Worm (Caenorhabditis elegans): ENCODE results near the gene cam-1.

cam-1 gene

ce11 chrII:9316801-9317200, 6.7 kb upstream of the cam-1 start:
- TF ChIP-seq drap-1 (GFP tag; optimal IDR thresholded peaks at IDR 0.05) (no peak), unc-39 (tag; optimal IDR thresholded peaks at IDR 0.05) (peak; percentile 38), cnd-1 (tag; optimal IDR thresholded peaks at IDR 0.05) (peak; percentile 30), nhr-28 (tag; optimal IDR thresholded peaks at IDR 0.05) (no peak), zip-8 (tag; optimal IDR thresholded peaks at IDR 0.05) (peak; percentile 72), hlh-1 (tag; optimal IDR thresholded peaks at IDR 0.05) (no peak), sptf-1 (tag; optimal IDR thresholded peaks at IDR 0.05) (no peak), nhr-237 (tag; optimal IDR thresholded peaks at IDR 0.05) (no peak), nhr-2 (tag; optimal IDR thresholded peaks at IDR 0.05) (peak; percentile 93), lsy-2 (tag; optimal IDR thresholded peaks at IDR 0.05) (no peak), unc-62 (GFP tag; optimal IDR thresholded peaks at IDR 0.05) (no peak), pha-4 (tag; optimal IDR thresholded peaks at IDR 0.05) (peak; percentile 2), ceh-43 (GFP tag; optimal IDR thresholded peaks at IDR 0.05) (no peak), ces-1 (GFP tag; optimal IDR thresholded peaks at IDR 0.05) (no peak), mls-2 (tag; optimal IDR thresholded peaks at IDR 0.05) (no peak), sem-2 (GFP tag; optimal IDR thresholded peaks at IDR 0.05) (no peak), ceh-83 (GFP tag; optimal IDR thresholded peaks at IDR 0.05) (no peak), elt-1 (tag; optimal IDR thresholded peaks at IDR 0.05; ENCODE audit: borderline replicate concordance, insufficient read depth) (no peak), elt-3 (tag; optimal IDR thresholded peaks at IDR 0.05) (no peak), ham-2 (GFP tag; optimal IDR thresholded peaks at IDR 0.05) (no peak), snpc-4 (tag; optimal IDR thresholded peaks at IDR 0.05) (no peak), tbx-8 (GFP tag; optimal IDR thresholded peaks at IDR 0.05) (no peak), bed-3 (GFP tag; optimal IDR thresholded peaks at IDR 0.05) (no peak), blmp-1 (tag; optimal IDR thresholded peaks at IDR 0.05) (no peak), M03D4.4 (tag; optimal IDR thresholded peaks at IDR 0.05) (no peak), nhr-76 (tag; optimal IDR thresholded peaks at IDR 0.05) (no peak), flh-1 (GFP tag; optimal IDR thresholded peaks at IDR 0.05) (no peak), lin-32 (GFP tag; optimal IDR thresholded peaks at IDR 0.05) (no peak), mep-1 (tag; optimal IDR thresholded peaks at IDR 0.05) (no peak), nhr-12 (tag; optimal IDR thresholded peaks at IDR 0.05) (no peak), mab-5 (tag; optimal IDR thresholded peaks at IDR 0.05) (no peak), ztf-11 (tag; optimal IDR thresholded peaks at IDR 0.05) (no peak), unc-120 (tag; optimal IDR thresholded peaks at IDR 0.05; ENCODE audit: poor library complexity, severe bottlenecking) (no peak), ceh-39 (tag; optimal IDR thresholded peaks at IDR 0.05) (no peak), lin-13 (tag; optimal IDR thresholded peaks at IDR 0.05) (no peak)

DNA sequence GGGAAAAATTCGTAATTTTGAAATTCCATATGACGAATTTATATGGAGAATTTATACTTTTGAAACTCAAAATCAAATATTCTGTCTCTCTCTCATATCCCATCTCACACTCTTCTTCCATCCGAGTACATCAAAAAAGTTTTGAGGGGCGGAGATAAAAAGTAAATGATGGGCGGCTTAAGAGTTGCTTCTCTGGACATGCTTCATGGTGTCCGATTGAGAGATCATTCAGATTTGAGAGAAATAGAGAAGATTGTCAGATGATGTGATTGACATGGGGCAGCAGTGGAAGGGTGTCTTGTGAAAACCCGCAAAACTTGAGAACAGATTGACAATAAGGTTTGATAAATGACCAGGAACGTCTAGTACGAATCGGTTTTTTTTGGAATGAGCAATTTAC, 5.6 kb upstream of the cam-1 start:
- no peak for TF ChIP-seq elt-1 (tag; optimal IDR thresholded peaks at IDR 0.05; ENCODE audit: borderline replicate concordance, insufficient read depth)
- peak; percentile 57 for TF ChIP-seq ces-1 (GFP tag; optimal IDR thresholded peaks at IDR 0.05)
- no peak for TF ChIP-seq mep-1 (tag; optimal IDR thresholded peaks at IDR 0.05)
- TF ChIP-seq sptf-1 (tag; optimal IDR thresholded peaks at IDR 0.05) = no peak
- no peak for TF ChIP-seq snpc-4 (tag; optimal IDR thresholded peaks at IDR 0.05)
- no peak for TF ChIP-seq nhr-12 (tag; optimal IDR thresholded peaks at IDR 0.05)
- no peak for TF ChIP-seq mls-2 (tag; optimal IDR thresholded peaks at IDR 0.05)
- TF ChIP-seq unc-62 (GFP tag; optimal IDR thresholded peaks at IDR 0.05) = peak; percentile 91
- TF ChIP-seq nhr-28 (tag; optimal IDR thresholded peaks at IDR 0.05) = no peak
- TF ChIP-seq lsy-2 (tag; optimal IDR thresholded peaks at IDR 0.05) = no peak
- TF ChIP-seq ceh-83 (GFP tag; optimal IDR thresholded peaks at IDR 0.05) = no peak
- no peak for TF ChIP-seq zip-8 (tag; optimal IDR thresholded peaks at IDR 0.05)
- TF ChIP-seq mab-5 (tag; optimal IDR thresholded peaks at IDR 0.05) = no peak
- TF ChIP-seq hlh-1 (tag; optimal IDR thresholded peaks at IDR 0.05) = no peak
- no peak for TF ChIP-seq bed-3 (GFP tag; optimal IDR thresholded peaks at IDR 0.05)
- TF ChIP-seq nhr-237 (tag; optimal IDR thresholded peaks at IDR 0.05) = no peak

ce11 chrII:9314733-9315132, 4.6 kb upstream of the cam-1 start:
- TF ChIP-seq mep-1 (tag; optimal IDR thresholded peaks at IDR 0.05) (no peak), lin-13 (tag; optimal IDR thresholded peaks at IDR 0.05) (no peak), elt-3 (tag; optimal IDR thresholded peaks at IDR 0.05) (no peak), mls-2 (tag; optimal IDR thresholded peaks at IDR 0.05) (no peak), nhr-237 (tag; optimal IDR thresholded peaks at IDR 0.05) (no peak), cnd-1 (tag; optimal IDR thresholded peaks at IDR 0.05) (no peak), unc-62 (GFP tag; optimal IDR thresholded peaks at IDR 0.05) (no peak), snpc-4 (tag; optimal IDR thresholded peaks at IDR 0.05) (no peak), pha-4 (tag; optimal IDR thresholded peaks at IDR 0.05) (no peak)

Measured in whole organism, mixed stage, embryonic.